Fruit fly (Drosophila melanogaster) whole organism, embryonic: ENCODE results near the gene CG34409.

ENCODE experiments used
- B-H1 ChIP-seq: fragments of 200-800 bp; sonication (Bioruptor generic); IDR thresholded peaks from 3 replicates; pipeline ENCODE4 v1.3.6; 2022; ENCODE audit warnings: missing biosample characterization, missing genetic modification characterization
- Bdp1 ChIP-seq: fragments of 200-800 bp; sonication (Bioruptor generic); optimal IDR thresholded peaks from 3 replicates; lab custom pipeline; 2016; ENCODE audit warnings: missing biosample characterization, missing genetic modification characterization
- Blimp-1 ChIP-seq: fragments of 200-800 bp; sonication (Bioruptor generic); optimal IDR thresholded peaks from 3 replicates; lab custom pipeline; 2018; ENCODE audit warnings: missing biosample characterization, missing genetic modification characterization, mild to moderate bottlenecking, moderate library complexity, missing genetic modification reagents
- CG11695 ChIP-seq: fragments of 200-800 bp; sonication (Bioruptor generic); IDR thresholded peaks from 3 replicates; pipeline ENCODE4 v1.3.6; 2022; ENCODE audit warnings: missing biosample characterization, missing genetic modification characterization
- CG12155 ChIP-seq: fragments of 200-800 bp; sonication (Bioruptor generic); optimal IDR thresholded peaks from 3 replicates; lab custom pipeline; 2016; ENCODE audit warnings: missing biosample characterization, missing genetic modification characterization
- CG12299 ChIP-seq: fragments of 200-800 bp; sonication (Bioruptor generic); optimal IDR thresholded peaks from 2 replicates; lab custom pipeline; 2018; ENCODE audit warnings: missing biosample characterization, mild to moderate bottlenecking, missing genetic modification characterization
- CG12391 ChIP-seq: fragments of 200-800 bp; sonication (Bioruptor generic); optimal IDR thresholded peaks from 3 replicates; lab custom pipeline; 2018; ENCODE audit warnings: missing biosample characterization, mild to moderate bottlenecking, missing genetic modification characterization, moderate library complexity
- CG12942 ChIP-seq: fragments of 200-800 bp; sonication (Bioruptor generic); optimal IDR thresholded peaks from 3 replicates; lab custom pipeline; 2016; ENCODE audit warnings: missing biosample characterization, missing genetic modification characterization
- CG13287 ChIP-seq: fragments of 200-800 bp; sonication (Bioruptor generic); IDR thresholded peaks from 2 replicates; pipeline ENCODE4 v1.3.6; 2022; ENCODE audit warnings: missing biosample characterization, missing genetic modification characterization; ENCODE audit not compliant: partially characterized antibody
- CG13296 ChIP-seq: fragments of 200-800 bp; sonication (Bioruptor generic); optimal IDR thresholded peaks from 3 replicates; lab custom pipeline; 2018; ENCODE audit warnings: missing biosample characterization, mild to moderate bottlenecking, missing genetic modification characterization
- CG1602 ChIP-seq: fragments of 200-800 bp; sonication (Bioruptor generic); optimal IDR thresholded peaks from 3 replicates; lab custom pipeline; 2016; ENCODE audit warnings: missing biosample characterization, missing genetic modification characterization
- CG17328 ChIP-seq: fragments of 200-800 bp; sonication (Bioruptor generic); IDR thresholded peaks from 2 replicates; pipeline ENCODE4 v1.3.6; 2022; ENCODE audit warnings: missing biosample characterization, missing genetic modification characterization
- CG17829 ChIP-seq: fragments of 200-800 bp; optimal IDR thresholded peaks from 2 replicates; lab custom pipeline; 2019; ENCODE audit warnings: missing biosample characterization, mild to moderate bottlenecking, missing genetic modification characterization, moderate library complexity
- CG2129 ChIP-seq: fragments of 200-800 bp; sonication (Bioruptor generic); IDR thresholded peaks from 2 replicates; pipeline ENCODE4 v1.3.6; 2022; ENCODE audit warnings: missing biosample characterization, missing genetic modification characterization; ENCODE audit not compliant: partially characterized antibody
- CG30403 ChIP-seq: fragments of 200-800 bp; sonication (Bioruptor generic); optimal IDR thresholded peaks from 3 replicates; lab custom pipeline; 2016; ENCODE audit warnings: missing biosample characterization, missing genetic modification characterization
- CG30431 ChIP-seq: fragments of 200-800 bp; sonication (Bioruptor generic); optimal IDR thresholded peaks from 2 replicates; lab custom pipeline; 2017; ENCODE audit warnings: missing biosample characterization, missing genetic modification characterization
- CG3995 ChIP-seq: fragments of 200-800 bp; sonication (Bioruptor generic); optimal IDR thresholded peaks from 3 replicates; lab custom pipeline; 2016; ENCODE audit warnings: missing biosample characterization, missing genetic modification characterization
- CG4404 ChIP-seq: fragments of 200-800 bp; sonication (Bioruptor generic); IDR thresholded peaks from 2 replicates; pipeline ENCODE4 v1.3.6; 2022; ENCODE audit warnings: missing biosample characterization, missing genetic modification characterization
- CG6654 ChIP-seq: fragments of 200-800 bp; sonication (Bioruptor generic); optimal IDR thresholded peaks from 2 replicates; lab custom pipeline; 2017; ENCODE audit warnings: missing biosample characterization, mild to moderate bottlenecking, missing genetic modification characterization
- CG6683 ChIP-seq: fragments of 200-800 bp; sonication (Bioruptor generic); optimal IDR thresholded peaks from 2 replicates; lab custom pipeline; 2017; ENCODE audit warnings: missing biosample characterization, mild to moderate bottlenecking, missing genetic modification characterization, missing genetic modification reagents
- CG7271 ChIP-seq: fragments of 200-800 bp; sonication (Bioruptor generic); optimal IDR thresholded peaks from 2 replicates; lab custom pipeline; 2018; ENCODE audit warnings: missing biosample characterization, mild to moderate bottlenecking, missing genetic modification characterization, moderate library complexity
- CG8359 ChIP-seq: fragments of 200-800 bp; sonication (Bioruptor generic); optimal IDR thresholded peaks from 2 replicates; lab custom pipeline; 2017; ENCODE audit warnings: missing biosample characterization, mild to moderate bottlenecking, missing genetic modification characterization, borderline replicate concordance
- Chrac-16 ChIP-seq: fragments of 200-800 bp; sonication (Bioruptor generic); optimal IDR thresholded peaks from 3 replicates; lab custom pipeline; 2016; ENCODE audit warnings: missing biosample characterization, missing genetic modification characterization
- D ChIP-seq, 2 experiments: fragments of 200-800 bp in 1 of 2; fragments of >200 bp in 1 of 2; sonication (Bioruptor generic) in 1 of 2; optimal IDR thresholded peaks; 2 replicates in 1 of 2; 3 replicates in 1 of 2; lab custom pipeline; 2017; ENCODE audit warnings: mild to moderate bottlenecking in 1 of 2, missing biosample characterization in 1 of 2, missing genetic modification characterization in 1 of 2, missing genetic modification reagents in 1 of 2
- Dek ChIP-seq: fragments of 200-800 bp; sonication (Bioruptor generic); optimal IDR thresholded peaks from 3 replicates; lab custom pipeline; 2019; ENCODE audit warnings: missing biosample characterization, mild to moderate bottlenecking, missing genetic modification characterization, moderate library complexity
- Dfd ChIP-seq, 2 experiments: fragments of >200 bp; optimal IDR thresholded peaks; 2 replicates each; lab custom pipeline; 2017; ENCODE audit warnings: missing biosample characterization in 2 of 2, missing genetic modification characterization in 2 of 2
- Drgx ChIP-seq: fragments of 200-800 bp; sonication (Bioruptor generic); IDR thresholded peaks from 2 replicates; pipeline ENCODE4 v1.3.6; 2022; ENCODE audit warnings: missing biosample characterization, missing genetic modification characterization
- Fer3 ChIP-seq: fragments of 200-800 bp; sonication (Bioruptor generic); optimal IDR thresholded peaks from 2 replicates; lab custom pipeline; 2018; ENCODE audit warnings: missing biosample characterization, mild to moderate bottlenecking, missing genetic modification characterization, moderate library complexity
- HHEX ChIP-seq: fragments of 200-800 bp; sonication (Bioruptor generic); optimal IDR thresholded peaks from 3 replicates; lab custom pipeline; 2017; ENCODE audit warnings: missing biosample characterization, mild to moderate bottlenecking, missing genetic modification characterization, missing genetic modification reagents
- Hey ChIP-seq: fragments of 200-800 bp; sonication (Bioruptor generic); optimal IDR thresholded peaks from 3 replicates; lab custom pipeline; 2018; ENCODE audit warnings: missing biosample characterization, mild to moderate bottlenecking, missing genetic modification characterization
- HmgZ ChIP-seq: fragments of 200-800 bp; sonication (Bioruptor generic); optimal IDR thresholded peaks from 2 replicates; lab custom pipeline; 2018; ENCODE audit warnings: missing biosample characterization, mild to moderate bottlenecking, missing genetic modification characterization
- Kr ChIP-seq: fragments of 200-800 bp; sonication (Bioruptor generic); optimal IDR thresholded peaks from 2 replicates; lab custom pipeline; 2017; ENCODE audit warnings: missing biosample characterization, mild to moderate bottlenecking, missing genetic modification characterization
- Nf-YA ChIP-seq: fragments of 200-800 bp; sonication (Bioruptor generic); IDR thresholded peaks from 2 replicates; pipeline ENCODE4 v1.3.6; 2022; ENCODE audit warnings: missing biosample characterization, missing genetic modification characterization
- Oli ChIP-seq: fragments of 200-800 bp; sonication (Bioruptor generic); optimal IDR thresholded peaks from 2 replicates; lab custom pipeline; 2018; ENCODE audit warnings: missing biosample characterization, mild to moderate bottlenecking, missing genetic modification characterization, moderate library complexity
- YL-1 ChIP-seq: fragments of 200-800 bp; sonication (Bioruptor generic); optimal IDR thresholded peaks from 3 replicates; lab custom pipeline; 2017; ENCODE audit warnings: missing biosample characterization, mild to moderate bottlenecking, missing genetic modification characterization
- ara ChIP-seq: fragments of 200-800 bp; sonication (Bioruptor generic); IDR thresholded peaks from 2 replicates; pipeline ENCODE4 v1.3.6; 2022; ENCODE audit warnings: missing biosample characterization, missing genetic modification characterization
- dan ChIP-seq: fragments of 200-800 bp; sonication (Bioruptor generic); IDR thresholded peaks from 2 replicates; pipeline ENCODE4 v1.3.6; 2022; ENCODE audit warnings: missing biosample characterization, missing genetic modification characterization
- danr ChIP-seq: fragments of 200-800 bp; sonication (Bioruptor generic); IDR thresholded peaks from 2 replicates; pipeline ENCODE4 v1.3.6; 2022; ENCODE audit warnings: missing biosample characterization, missing genetic modification characterization
- fd64A ChIP-seq: fragments of 200-800 bp; sonication (Bioruptor generic); optimal IDR thresholded peaks from 3 replicates; lab custom pipeline; 2018; ENCODE audit warnings: missing biosample characterization, mild to moderate bottlenecking, missing genetic modification characterization
- ftz-f1 ChIP-seq: fragments of 200-800 bp; sonication (Bioruptor generic); optimal IDR thresholded peaks from 2 replicates; lab custom pipeline; 2016; ENCODE audit warnings: missing biosample characterization, missing genetic modification characterization
- gcm ChIP-seq: fragments of 200-800 bp; sonication (Bioruptor generic); optimal IDR thresholded peaks from 2 replicates; lab custom pipeline; 2019; ENCODE audit warnings: missing biosample characterization, mild to moderate bottlenecking, missing genetic modification characterization, moderate library complexity
- lola ChIP-seq, 3 experiments: fragments of >200 bp in 2 of 3; fragments of 200-800 bp in 1 of 3; sonication (Bioruptor generic) in 1 of 3; optimal IDR thresholded peaks; 2 replicates each; lab custom pipeline; 2017 to 2019; ENCODE audit warnings: missing biosample characterization in 3 of 3, missing genetic modification characterization in 3 of 3, mild to moderate bottlenecking in 1 of 3, moderate library complexity in 1 of 3
- nom ChIP-seq: fragments of 200-800 bp; sonication (Bioruptor generic); optimal IDR thresholded peaks from 2 replicates; lab custom pipeline; 2017; ENCODE audit warnings: missing biosample characterization, missing genetic modification characterization, mild to moderate bottlenecking, moderate library complexity, missing genetic modification reagents
- pzg ChIP-seq: fragments of 200-800 bp; sonication (Bioruptor generic); optimal IDR thresholded peaks from 3 replicates; lab custom pipeline; 2018; ENCODE audit warnings: missing biosample characterization, mild to moderate bottlenecking, missing genetic modification characterization, moderate library complexity
- run ChIP-seq: fragments of 200-800 bp; sonication (Bioruptor generic); optimal IDR thresholded peaks from 3 replicates; lab custom pipeline; 2018; ENCODE audit warnings: missing biosample characterization, mild to moderate bottlenecking, missing genetic modification characterization
- slbo ChIP-seq: fragments of 200-800 bp; sonication (Bioruptor generic); IDR thresholded peaks from 2 replicates; pipeline ENCODE4 v1.3.6; 2022; ENCODE audit warnings: missing biosample characterization, missing genetic modification characterization
- stwl ChIP-seq: fragments of 200-800 bp; sonication (Bioruptor generic); optimal IDR thresholded peaks from 3 replicates; lab custom pipeline; 2018; ENCODE audit warnings: missing biosample characterization, mild to moderate bottlenecking, missing genetic modification characterization, moderate library complexity
- tin ChIP-seq: fragments of 200-800 bp; sonication (Bioruptor generic); optimal IDR thresholded peaks from 3 replicates; lab custom pipeline; 2016; ENCODE audit warnings: missing biosample characterization, missing genetic modification characterization
- trem ChIP-seq: fragments of 200-800 bp; optimal IDR thresholded peaks from 3 replicates; lab custom pipeline; 2019; ENCODE audit warnings: missing biosample characterization, mild to moderate bottlenecking, missing genetic modification characterization, moderate library complexity
- zen ChIP-seq: fragments of 200-800 bp; sonication (Bioruptor generic); optimal IDR thresholded peaks from 3 replicates; lab custom pipeline; 2018; ENCODE audit warnings: missing biosample characterization, mild to moderate bottlenecking, missing genetic modification characterization, moderate library complexity

Gene CG34409

DNA sequence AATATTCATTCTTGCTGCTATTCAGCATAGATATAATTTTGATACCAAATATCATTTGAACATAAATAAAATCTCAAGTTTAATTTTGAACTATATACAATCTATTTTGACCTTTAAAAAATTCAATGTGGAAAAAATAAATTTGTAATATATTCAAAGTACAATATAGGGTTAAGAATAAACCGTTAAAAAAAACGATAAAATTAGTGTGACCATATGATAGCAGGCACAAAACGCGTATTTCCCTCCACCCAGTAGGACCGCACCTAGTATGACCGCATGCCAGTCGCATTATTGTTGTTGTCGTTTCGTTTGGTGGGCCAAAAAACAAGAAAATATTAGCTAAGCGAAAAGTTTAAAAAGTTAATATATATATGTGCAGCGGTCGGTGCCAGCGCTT, 46.9 kb upstream of the CG34409 start, which contains the start of gene CG8516 (continued):
- peak; percentile 81 for TF ChIP-seq stwl (tag; lab: Kevin White, UChicago)
- TF ChIP-seq Dfd (GFP tag; optimal IDR thresholded peaks at IDR 0.05; lab: Kevin White, UChicago): no peak
- no peak for TF ChIP-seq CG7271
- TF ChIP-seq CG6654 (GFP tag; lab: Kevin White, UChicago): no peak
- peak; percentile 39 for TF ChIP-seq CG17829 (tag; lab: Kevin White, UChicago)
- no peak for TF ChIP-seq tin
- peak; percentile 83 for TF ChIP-seq pzg (GFP tag; lab: Kevin White, UChicago)
- TF ChIP-seq CG6683 (GFP tag; lab: Kevin White, UChicago): no peak
- TF ChIP-seq CG8359: no peak
- no peak for TF ChIP-seq dan (GFP tag; lab: Robert Waterston, UW)
- TF ChIP-seq CG2129 (GFP tag; lab: Robert Waterston, UW): no peak
- TF ChIP-seq Bdp1 (GFP tag; lab: Kevin White, UChicago): no peak
- no peak for TF ChIP-seq D (optimal IDR thresholded peaks at IDR 0.05; lab: Kevin White, UChicago)
- TF ChIP-seq D (GFP tag; optimal IDR thresholded peaks at IDR 0.05; lab: Kevin White, UChicago): no peak
- no peak for TF ChIP-seq lola (GFP tag; optimal IDR thresholded peaks at IDR 0.05; lab: Kevin White, UChicago)
- TF ChIP-seq danr (GFP tag; lab: Robert Waterston, UW): no peak
- no peak for TF ChIP-seq CG12942 (GFP tag; lab: Kevin White, UChicago)
- no peak for TF ChIP-seq ftz-f1
- no peak for TF ChIP-seq Kr
- TF ChIP-seq trem (tag; lab: Kevin White, UChicago): peak; percentile 60
- TF ChIP-seq run (tag; lab: Kevin White, UChicago): no peak
- TF ChIP-seq Fer3 (tag; lab: Kevin White, UChicago): no peak
- no peak for TF ChIP-seq gcm (GFP tag; lab: Kevin White, UChicago)
- TF ChIP-seq Drgx (GFP tag; lab: Robert Waterston, UW): 0 out of 2 replicates have a peak, but pooled peaks have one; percentile 11
- peak; percentile 67 for TF ChIP-seq HmgZ (tag; lab: Kevin White, UChicago)
- TF ChIP-seq CG12299 (tag; lab: Kevin White, UChicago): no peak
- peak; percentile 68 for TF ChIP-seq CG3995 (GFP tag; lab: Kevin White, UChicago)
- TF ChIP-seq CG13296: no peak
- peak; percentile 33 for TF ChIP-seq CG12391 (tag; lab: Kevin White, UChicago)
- TF ChIP-seq Oli (tag; lab: Kevin White, UChicago): no peak
- TF ChIP-seq CG1602 (GFP tag; lab: Kevin White, UChicago): no peak
- TF ChIP-seq slbo (GFP tag; lab: Robert Waterston, UW): no peak
- TF ChIP-seq CG13287 (GFP tag; lab: Robert Waterston, UW): no peak; the same call in 1 of the 2 replicates
- TF ChIP-seq ara: no peak
- TF ChIP-seq Blimp-1 (GFP tag; lab: Kevin White, UChicago): no peak
- TF ChIP-seq Hey (tag; lab: Kevin White, UChicago): no peak
- no peak for TF ChIP-seq Nf-YA (GFP tag; lab: Robert Waterston, UW)
- TF ChIP-seq CG30431: no peak
- no peak for TF ChIP-seq nom (GFP tag; lab: Kevin White, UChicago)
- TF ChIP-seq YL-1 (GFP tag; lab: Kevin White, UChicago): peak; percentile 77
- 0 out of 3 replicates have a peak, but pooled peaks have one; percentile 16 for TF ChIP-seq CG11695 (GFP tag; lab: Robert Waterston, UW)
- peak; percentile 13 for TF ChIP-seq CG30403
- no peak for TF ChIP-seq CG12155 (GFP tag; lab: Kevin White, UChicago)
- no peak for TF ChIP-seq fd64A (GFP tag; lab: Kevin White, UChicago)
- TF ChIP-seq B-H1 (GFP tag; lab: Robert Waterston, UW): no peak
- TF ChIP-seq Chrac-16 (GFP tag; lab: Kevin White, UChicago): no peak
- no peak for TF ChIP-seq HHEX (GFP tag; lab: Kevin White, UChicago)
- TF ChIP-seq Dek (tag; lab: Kevin White, UChicago): peak; percentile 30
- peak; percentile 36 for TF ChIP-seq CG17328 (GFP tag; lab: Robert Waterston, UW)
- peak; percentile 14 for TF ChIP-seq zen (tag; lab: Kevin White, UChicago)
- TF ChIP-seq CG4404 (GFP tag; lab: Robert Waterston, UW): no peak
